Fruit fly (Drosophila melanogaster) whole organism, prepupa: ENCODE measurements around the gene CG2652.

Source experiments
- Blimp-1 ChIP-seq: fragments of 200-800 bp; sonication (Bioruptor generic); optimal IDR thresholded peaks from 3 replicates; lab custom pipeline; 2017; ENCODE audit warnings: missing biosample characterization, missing genetic modification characterization, mild to moderate bottlenecking, moderate library complexity, missing genetic modification reagents
- CG10631 ChIP-seq: fragments of 200-800 bp; sonication (Bioruptor generic); optimal IDR thresholded peaks from 2 replicates; lab custom pipeline; 2016; ENCODE audit warnings: missing biosample characterization, missing genetic modification characterization
- CG10669 ChIP-seq: fragments of 200-800 bp; sonication (Bioruptor generic); optimal IDR thresholded peaks from 3 replicates; lab custom pipeline; 2018; ENCODE audit warnings: missing biosample characterization, mild to moderate bottlenecking, missing genetic modification characterization, moderate library complexity
- CG11294 ChIP-seq: fragments of 200-800 bp; sonication (Bioruptor generic); IDR thresholded peaks from 2 replicates; pipeline ENCODE4 v1.3.6; 2022; ENCODE audit warnings: missing biosample characterization, missing genetic modification characterization
- CG11762 ChIP-seq: fragments of 200-800 bp; sonication (Bioruptor generic); optimal IDR thresholded peaks from 3 replicates; lab custom pipeline; 2016; ENCODE audit warnings: missing biosample characterization, missing genetic modification characterization; ENCODE audit not compliant: insufficient read depth
- CG11902 ChIP-seq: fragments of 200-800 bp; sonication (Bioruptor generic); optimal IDR thresholded peaks from 3 replicates; lab custom pipeline; 2016; ENCODE audit warnings: missing biosample characterization, missing genetic modification characterization
- CG15336 ChIP-seq: fragments of 200-800 bp; sonication (Bioruptor generic); IDR thresholded peaks from 2 replicates; pipeline ENCODE4 v1.3.6; 2022; ENCODE audit warnings: missing biosample characterization, missing genetic modification characterization
- CG16779 ChIP-seq: fragments of 200-800 bp; sonication (Bioruptor generic); optimal IDR thresholded peaks from 3 replicates; lab custom pipeline; 2017; ENCODE audit warnings: missing biosample characterization, mild to moderate bottlenecking, missing genetic modification characterization
- CG3032 ChIP-seq: fragments of 200-800 bp; optimal IDR thresholded peaks from 2 replicates; lab custom pipeline; 2019; ENCODE audit warnings: missing biosample characterization, mild to moderate bottlenecking, missing genetic modification characterization, moderate library complexity
- CG31627 ChIP-seq: fragments of 200-800 bp; sonication (Bioruptor generic); optimal IDR thresholded peaks from 3 replicates; lab custom pipeline; 2016; ENCODE audit warnings: missing biosample characterization, missing genetic modification characterization
- CG32006 ChIP-seq: fragments of 200-800 bp; sonication (Bioruptor generic); optimal IDR thresholded peaks from 3 replicates; lab custom pipeline; 2017; ENCODE audit warnings: missing biosample characterization, mild to moderate bottlenecking, missing genetic modification characterization
- CG34406 ChIP-seq: fragments of 200-800 bp; sonication (Bioruptor generic); optimal IDR thresholded peaks from 3 replicates; lab custom pipeline; 2016; ENCODE audit warnings: missing biosample characterization, missing genetic modification characterization
- CG3919 ChIP-seq: fragments of 200-800 bp; sonication (Bioruptor generic); optimal IDR thresholded peaks from 3 replicates; lab custom pipeline; 2016; ENCODE audit warnings: missing biosample characterization, missing genetic modification characterization
- CG4318 ChIP-seq: fragments of 200-800 bp; sonication (Bioruptor generic); optimal IDR thresholded peaks from 3 replicates; lab custom pipeline; 2017; ENCODE audit warnings: missing biosample characterization, mild to moderate bottlenecking, missing genetic modification characterization
- CG6163 ChIP-seq: fragments of 200-800 bp; sonication (Bioruptor generic); IDR thresholded peaks from 3 replicates; pipeline ENCODE4 v1.3.6; 2022; ENCODE audit warnings: missing biosample characterization, missing genetic modification characterization
- CG6276 ChIP-seq: fragments of 200-800 bp; sonication (Bioruptor generic); optimal IDR thresholded peaks from 2 replicates; lab custom pipeline; 2017; ENCODE audit warnings: missing biosample characterization, mild to moderate bottlenecking, missing genetic modification characterization
- CG6792 ChIP-seq: fragments of 200-800 bp; sonication (Bioruptor generic); optimal IDR thresholded peaks from 3 replicates; lab custom pipeline; 2016; ENCODE audit warnings: missing biosample characterization, missing genetic modification characterization
- CG8632 ChIP-seq: fragments of 200-800 bp; sonication (Bioruptor generic); optimal IDR thresholded peaks from 3 replicates; lab custom pipeline; 2016; ENCODE audit warnings: missing biosample characterization, missing genetic modification characterization
- CG9139 ChIP-seq: fragments of 200-800 bp; sonication (Bioruptor generic); optimal IDR thresholded peaks from 3 replicates; lab custom pipeline; 2017; ENCODE audit warnings: missing biosample characterization, mild to moderate bottlenecking, missing genetic modification characterization
- Eip75B ChIP-seq: fragments of 200-800 bp; sonication (Bioruptor generic); optimal IDR thresholded peaks from 3 replicates; lab custom pipeline; 2016; ENCODE audit warnings: missing biosample characterization, missing genetic modification characterization
- Eip78C ChIP-seq: fragments of 200-800 bp; sonication (Bioruptor generic); peaks from one replicate; lab custom pipeline; 2016; ENCODE audit warnings: missing biosample characterization, missing genetic modification characterization
- Eip93F ChIP-seq: fragments of 200-800 bp; sonication (Bioruptor generic); optimal IDR thresholded peaks from 2 replicates; lab custom pipeline; 2016; ENCODE audit warnings: missing biosample characterization, mild to moderate bottlenecking, missing genetic modification characterization
- Ets21C ChIP-seq: fragments of 200-800 bp; sonication (Bioruptor generic); optimal IDR thresholded peaks from 3 replicates; lab custom pipeline; 2016; ENCODE audit warnings: missing biosample characterization, missing genetic modification characterization
- Ets96B ChIP-seq: fragments of 200-800 bp; optimal IDR thresholded peaks from 2 replicates; lab custom pipeline; 2019; ENCODE audit warnings: missing biosample characterization, mild to moderate bottlenecking, missing genetic modification characterization, moderate library complexity
- Gug ChIP-seq: fragments of 200-800 bp; sonication (Bioruptor generic); IDR thresholded peaks from 2 replicates; pipeline ENCODE4 v1.3.6; 2022; ENCODE audit warnings: missing biosample characterization, missing genetic modification characterization
- Hr38 ChIP-seq: sonication (Bioruptor generic); optimal IDR thresholded peaks from 2 replicates; lab custom pipeline; 2016; ENCODE audit warnings: missing biosample characterization, missing genetic modification characterization
- Hr39 ChIP-seq: fragments of 200-800 bp; sonication (Bioruptor generic); optimal IDR thresholded peaks from 2 replicates; lab custom pipeline; 2016; ENCODE audit warnings: missing biosample characterization, missing genetic modification characterization
- Hr4 ChIP-seq: fragments of 200-800 bp; sonication (Bioruptor generic); optimal IDR thresholded peaks from 3 replicates; lab custom pipeline; 2016; ENCODE audit warnings: missing biosample characterization, missing genetic modification characterization
- Lpt ChIP-seq: fragments of 200-800 bp; sonication (Bioruptor generic); optimal IDR thresholded peaks from 3 replicates; lab custom pipeline; 2016; ENCODE audit warnings: missing biosample characterization, missing genetic modification characterization
- Smox ChIP-seq: fragments of 200-800 bp; sonication (Bioruptor generic); optimal IDR thresholded peaks from 3 replicates; lab custom pipeline; 2016; ENCODE audit warnings: missing biosample characterization, missing genetic modification characterization
- Sox102F ChIP-seq: fragments of 200-800 bp; sonication (Bioruptor generic); optimal IDR thresholded peaks from 2 replicates; lab custom pipeline; 2016; ENCODE audit warnings: missing biosample characterization, mild to moderate bottlenecking, missing genetic modification characterization
- Sox14 ChIP-seq: fragments of 200-800 bp; sonication (Bioruptor generic); optimal IDR thresholded peaks from 3 replicates; lab custom pipeline; 2016; ENCODE audit warnings: missing biosample characterization, missing genetic modification characterization
- Sox15 ChIP-seq: fragments of 200-800 bp; sonication (Bioruptor generic); optimal IDR thresholded peaks from 3 replicates; lab custom pipeline; 2016; ENCODE audit warnings: missing biosample characterization, missing genetic modification characterization
- achi ChIP-seq: fragments of 200-800 bp; sonication (Bioruptor generic); optimal IDR thresholded peaks from 3 replicates; lab custom pipeline; 2016; ENCODE audit warnings: missing biosample characterization, missing genetic modification characterization
- acj6 ChIP-seq: fragments of 200-800 bp; sonication (Bioruptor generic); optimal IDR thresholded peaks from 3 replicates; lab custom pipeline; 2016; ENCODE audit warnings: missing biosample characterization, missing genetic modification characterization
- dac ChIP-seq: fragments of 200-800 bp; sonication (Bioruptor generic); optimal IDR thresholded peaks from 2 replicates; lab custom pipeline; 2017; ENCODE audit warnings: missing biosample characterization, mild to moderate bottlenecking, missing genetic modification characterization
- dsx ChIP-seq: fragments of 200-800 bp; optimal IDR thresholded peaks from 3 replicates; lab custom pipeline; 2019; ENCODE audit warnings: missing biosample characterization, mild to moderate bottlenecking, missing genetic modification characterization, moderate library complexity; ENCODE audit not compliant: poor library complexity, severe bottlenecking
- eg ChIP-seq: fragments of 200-800 bp; sonication (Bioruptor generic); IDR thresholded peaks from 3 replicates; pipeline ENCODE4 v1.3.6; 2022; ENCODE audit warnings: missing biosample characterization, missing genetic modification characterization
- esn ChIP-seq: fragments of 200-800 bp; sonication (Bioruptor generic); optimal IDR thresholded peaks from 2 replicates; lab custom pipeline; 2016; ENCODE audit warnings: missing biosample characterization, mild to moderate bottlenecking, missing genetic modification characterization, moderate library complexity
- fkh ChIP-seq: fragments of 200-800 bp; sonication (Bioruptor generic); optimal IDR thresholded peaks from 3 replicates; lab custom pipeline; 2017; ENCODE audit warnings: missing biosample characterization, mild to moderate bottlenecking, missing genetic modification characterization, moderate library complexity
- lz ChIP-seq: fragments of 200-800 bp; sonication (Bioruptor generic); optimal IDR thresholded peaks from 3 replicates; lab custom pipeline; 2016; ENCODE audit warnings: missing biosample characterization, missing genetic modification characterization
- net ChIP-seq: fragments of 200-800 bp; sonication (Bioruptor generic); optimal IDR thresholded peaks from 3 replicates; lab custom pipeline; 2016; ENCODE audit warnings: missing biosample characterization, missing genetic modification characterization
- salr ChIP-seq, 2 experiments: fragments of 200-800 bp; sonication (Bioruptor generic); optimal IDR thresholded peaks; 3 replicates each; lab custom pipeline; 2016 to 2018; ENCODE audit warnings: missing biosample characterization in 2 of 2, missing genetic modification characterization in 2 of 2, mild to moderate bottlenecking in 1 of 2
- spab ChIP-seq: fragments of 200-800 bp; sonication (Bioruptor generic); optimal IDR thresholded peaks from 2 replicates; lab custom pipeline; 2017; ENCODE audit warnings: missing biosample characterization, mild to moderate bottlenecking, missing genetic modification characterization, missing genetic modification reagents
- ss ChIP-seq, 2 experiments: fragments of 200-800 bp; sonication (Bioruptor generic); optimal IDR thresholded peaks; 2 replicates in 1 of 2; 3 replicates in 1 of 2; lab custom pipeline; 2017 to 2018; ENCODE audit warnings: mild to moderate bottlenecking in 2 of 2, missing biosample characterization in 2 of 2, missing genetic modification characterization in 2 of 2, moderate library complexity in 1 of 2
- svp ChIP-seq: fragments of 200-800 bp; sonication (Bioruptor generic); peaks from one replicate; lab custom pipeline; 2016; ENCODE audit warnings: missing biosample characterization, missing genetic modification characterization
- topi ChIP-seq: fragments of 200-800 bp; sonication (Bioruptor generic); optimal IDR thresholded peaks from 3 replicates; lab custom pipeline; 2016; ENCODE audit warnings: missing biosample characterization, missing genetic modification characterization
- vri ChIP-seq: fragments of 200-800 bp; sonication (Bioruptor generic); optimal IDR thresholded peaks from 3 replicates; lab custom pipeline; 2016; ENCODE audit warnings: missing biosample characterization, mild to moderate bottlenecking, missing genetic modification characterization

Gene CG2652

DNA sequence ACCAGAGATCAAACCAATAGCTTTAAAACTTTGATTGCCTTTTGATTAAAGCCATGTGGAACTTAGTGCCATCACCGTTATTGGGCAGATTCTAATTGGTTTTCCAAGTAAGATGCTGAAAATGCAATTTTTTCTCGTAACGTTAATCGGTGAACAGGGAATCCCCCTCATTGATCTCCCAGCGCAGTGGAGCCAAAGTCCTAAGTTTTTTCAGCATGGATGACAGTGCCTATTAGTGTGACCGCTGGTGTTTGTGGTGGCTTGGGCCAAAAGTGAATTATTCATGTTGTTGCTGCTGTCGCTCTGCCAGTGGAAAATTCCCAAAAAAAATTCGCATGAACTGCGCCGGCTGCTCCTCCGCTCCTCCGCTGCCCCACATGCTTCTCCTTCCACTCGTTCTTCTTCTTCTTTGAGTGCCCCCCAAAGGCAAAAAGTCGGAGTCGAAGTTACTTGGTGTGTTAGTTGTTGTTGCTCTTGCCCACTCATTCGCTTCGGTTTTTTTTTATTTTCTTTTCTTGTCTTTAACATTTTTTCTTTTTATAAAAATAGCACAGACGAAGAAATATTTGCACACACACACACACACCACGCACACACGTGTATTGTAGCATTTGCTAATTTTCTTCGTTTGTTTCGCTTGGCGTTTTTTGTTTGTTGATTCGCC, 34.6 kb downstream of the CG2652 start (continued):
- TF ChIP-seq dac (GFP tag; lab: Kevin White, UChicago) (peak; percentile 66), Sox15 (GFP tag; lab: Kevin White, UChicago) (peak; percentile 45), lz (GFP tag; lab: Kevin White, UChicago) (peak; percentile 66), Smox (GFP tag; lab: Kevin White, UChicago) (peak; percentile 57), Eip78C (peak; percentile 73), Sox102F (GFP tag; lab: Kevin White, UChicago) (peak; percentile 49), Eip75B (GFP tag; lab: Kevin White, UChicago) (peak; percentile 26), achi (GFP tag; lab: Kevin White, UChicago) (peak; percentile 52), CG15336 (peak; percentile 83)

DNA sequence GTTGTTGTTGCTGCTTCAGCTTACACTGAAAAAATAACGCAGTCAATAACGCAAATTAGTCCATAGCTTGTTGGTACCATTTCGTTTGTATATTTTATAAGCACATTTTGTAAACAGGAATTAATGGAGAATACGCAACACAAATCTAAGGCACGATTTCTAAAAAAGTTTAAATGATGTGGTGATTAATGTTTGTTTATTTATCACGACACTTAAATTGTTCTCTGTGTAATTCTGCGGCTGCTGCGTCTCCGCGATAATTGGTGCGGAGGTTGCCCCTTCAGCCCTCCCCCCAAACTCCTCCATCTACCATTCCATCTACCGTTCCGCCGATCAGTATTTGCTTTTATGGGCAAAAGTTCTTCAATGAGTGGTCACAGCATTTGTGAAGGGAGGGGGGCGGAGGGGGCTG, 35.3 kb downstream of the CG2652 start:
- TF ChIP-seq CG16779 (tag; lab: Kevin White, UChicago), result peak; percentile 86
- TF ChIP-seq CG10631 (GFP tag; lab: Kevin White, UChicago), result peak; percentile 83
- TF ChIP-seq CG31627 (GFP tag; lab: Kevin White, UChicago), result peak; percentile 90
- peak; percentile 84 for TF ChIP-seq spab (GFP tag; lab: Kevin White, UChicago)
- peak; percentile 90 for TF ChIP-seq CG11762 (GFP tag; lab: Kevin White, UChicago)
- TF ChIP-seq Eip93F (GFP tag; lab: Kevin White, UChicago), result peak; percentile 81
- peak; percentile 86 for TF ChIP-seq net (GFP tag; lab: Kevin White, UChicago)
- TF ChIP-seq eg, result peak; percentile 89
- TF ChIP-seq acj6 (GFP tag; lab: Kevin White, UChicago), result peak; percentile 89
- TF ChIP-seq CG11902 (GFP tag; lab: Kevin White, UChicago), result peak; percentile 76
- peak; percentile 86 for TF ChIP-seq Smox (GFP tag; lab: Kevin White, UChicago)
- TF ChIP-seq Eip75B (GFP tag; lab: Kevin White, UChicago), result peak; percentile 92
- peak; percentile 66 to 86 for TF ChIP-seq salr (GFP tag; optimal IDR thresholded peaks at IDR 0.05; lab: Kevin White, UChicago)
- peak; percentile 80 for TF ChIP-seq CG11294
- peak; percentile 90 for TF ChIP-seq Ets96B (tag; lab: Kevin White, UChicago)
- peak; percentile 93 for TF ChIP-seq Hr4 (GFP tag; lab: Kevin White, UChicago)
- TF ChIP-seq Hr39 (GFP tag; lab: Kevin White, UChicago), result peak; percentile 92
- peak; percentile 85 for TF ChIP-seq achi (GFP tag; lab: Kevin White, UChicago)
- TF ChIP-seq CG32006 (GFP tag; lab: Kevin White, UChicago), result peak; percentile 88
- peak; percentile 91 for TF ChIP-seq CG6792 (GFP tag; lab: Kevin White, UChicago)
- peak; percentile 93 for TF ChIP-seq svp (GFP tag; lab: Kevin White, UChicago)
- peak; percentile 84 to 89 for TF ChIP-seq ss (GFP tag; optimal IDR thresholded peaks at IDR 0.05; lab: Kevin White, UChicago)
- peak; percentile 84 for TF ChIP-seq CG34406
- TF ChIP-seq Gug, result peak; percentile 88
- peak; percentile 82 for TF ChIP-seq vri (GFP tag; lab: Kevin White, UChicago)
- TF ChIP-seq CG8632 (GFP tag; lab: Kevin White, UChicago), result peak; percentile 85
- TF ChIP-seq Ets21C (GFP tag; lab: Kevin White, UChicago), result peak; percentile 82
- peak; percentile 89 for TF ChIP-seq Sox102F (GFP tag; lab: Kevin White, UChicago)
- TF ChIP-seq CG6276 (GFP tag; lab: Kevin White, UChicago), result peak; percentile 88
- TF ChIP-seq Blimp-1 (GFP tag; lab: Kevin White, UChicago), result peak; percentile 68
- TF ChIP-seq CG9139, result peak; percentile 76
- peak; percentile 88 for TF ChIP-seq Sox14
- peak; percentile 92 for TF ChIP-seq topi (GFP tag; lab: Kevin White, UChicago)
- TF ChIP-seq esn (GFP tag; lab: Kevin White, UChicago), result peak; percentile 91
- peak; percentile 92 for TF ChIP-seq CG10669 (GFP tag; lab: Kevin White, UChicago)
- peak; percentile 83 for TF ChIP-seq dac (GFP tag; lab: Kevin White, UChicago)
- TF ChIP-seq CG6163 (GFP tag; lab: Robert Waterston, UW), result peak; percentile 94
- TF ChIP-seq dsx (GFP tag; lab: Kevin White, UChicago), result peak; percentile 83
- no peak for TF ChIP-seq fkh
- no peak for TF ChIP-seq Hr38
- peak; percentile 91 for TF ChIP-seq CG3032
- TF ChIP-seq CG3919 (GFP tag; lab: Kevin White, UChicago), result peak; percentile 91
- peak; percentile 85 for TF ChIP-seq Lpt
- peak; percentile 79 for TF ChIP-seq CG4318 (GFP tag; lab: Kevin White, UChicago)
